Worm (Caenorhabditis elegans) whole organism, L1 larva: ENCODE data around the gene srg-41.

Experiments
- fkh-10 ChIP-seq: sonication (generic microtip); optimal IDR thresholded peaks from 2 replicates; lab custom pipeline; 2017; ENCODE audit warnings: missing biosample characterization, missing genetic modification reagents, missing genetic modification characterization
- unc-98 ChIP-seq: fragments of 200-800 bp; sonication (Bioruptor generic); IDR thresholded peaks from 2 replicates; pipeline ENCODE4 v1.3.6; 2022; ENCODE audit warnings: missing genetic modification characterization, missing compliant biosample characterization
- zag-1 ChIP-seq: fragments of 150-350 bp; optimal IDR thresholded peaks from 2 replicates; lab custom pipeline; 2014; ENCODE audit warnings: missing biosample characterization, missing genetic modification characterization

- TF ChIP-seq unc-98 (GFP tag; lab: Robert Waterston, UW) (no peak), zag-1 (tag; lab: Kevin White, UChicago) (no peak), fkh-10 (no peak)
These were observed 28.2 kb downstream of the srg-41 start for ce11 chrV:11133516-11133915.
